Worm (Caenorhabditis elegans) whole organism, L3 larva: Measurements from ENCODE around the gene Y75B8A.34.

Source experiments
- ZK546.5 ChIP-seq: sonication (generic microtip); optimal IDR thresholded peaks from 2 replicates; lab custom pipeline; 2017; ENCODE audit warnings: missing biosample characterization, missing genetic modification characterization
- ceh-16 ChIP-seq: sonication (generic microtip); optimal IDR thresholded peaks from 2 replicates; lab custom pipeline; 2017; ENCODE audit warnings: missing biosample characterization, missing genetic modification characterization
- fos-1 ChIP-seq: fragments of 150-350 bp; optimal IDR thresholded peaks from 2 replicates; lab custom pipeline; 2014; ENCODE audit warnings: missing biosample characterization, missing genetic modification characterization
- nhr-12 ChIP-seq: fragments of 150-350 bp; optimal IDR thresholded peaks from 2 replicates; lab custom pipeline; 2014; ENCODE audit warnings: missing biosample characterization, missing genetic modification characterization

DNA sequence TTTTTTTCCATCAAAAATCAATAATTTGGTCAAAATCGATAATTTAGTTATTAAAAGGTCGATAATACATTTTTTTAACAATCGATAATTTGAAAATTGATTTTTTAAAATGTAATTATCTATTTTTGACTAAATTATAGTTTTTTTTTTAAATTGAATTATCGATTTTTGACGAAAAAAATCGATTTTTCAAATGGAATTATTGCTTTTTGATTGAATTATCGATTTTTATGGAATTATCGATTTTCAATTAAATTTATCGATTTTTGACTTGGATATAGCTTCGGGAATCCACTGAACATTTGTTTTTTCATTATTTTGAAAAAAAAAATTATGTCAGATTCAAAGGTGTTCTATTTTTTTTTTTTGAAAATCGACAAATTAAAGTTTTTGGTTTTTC lies 50.9 kb downstream of the Y75B8A.34 start:
- TF ChIP-seq nhr-12 (no peak), fos-1 (tag; lab: Kevin White, UChicago) (no peak), ceh-16 (tag; lab: Kevin White, UChicago) (no peak), ZK546.5 (tag; lab: Kevin White, UChicago) (no peak)
